Worm (Caenorhabditis elegans) whole organism, L1 larva: ENCODE data around the gene sars-2.

Source experiments
- aly-2 ChIP-seq: fragments of 150-350 bp; optimal IDR thresholded peaks from 2 replicates; lab custom pipeline; 2014; ENCODE audit warnings: missing biosample characterization, missing genetic modification characterization
- lin-13 ChIP-seq: fragments of 150-350 bp; optimal IDR thresholded peaks from 2 replicates; lab custom pipeline; 2014; ENCODE audit warnings: missing biosample characterization, missing genetic modification reagents, missing genetic modification characterization

DNA sequence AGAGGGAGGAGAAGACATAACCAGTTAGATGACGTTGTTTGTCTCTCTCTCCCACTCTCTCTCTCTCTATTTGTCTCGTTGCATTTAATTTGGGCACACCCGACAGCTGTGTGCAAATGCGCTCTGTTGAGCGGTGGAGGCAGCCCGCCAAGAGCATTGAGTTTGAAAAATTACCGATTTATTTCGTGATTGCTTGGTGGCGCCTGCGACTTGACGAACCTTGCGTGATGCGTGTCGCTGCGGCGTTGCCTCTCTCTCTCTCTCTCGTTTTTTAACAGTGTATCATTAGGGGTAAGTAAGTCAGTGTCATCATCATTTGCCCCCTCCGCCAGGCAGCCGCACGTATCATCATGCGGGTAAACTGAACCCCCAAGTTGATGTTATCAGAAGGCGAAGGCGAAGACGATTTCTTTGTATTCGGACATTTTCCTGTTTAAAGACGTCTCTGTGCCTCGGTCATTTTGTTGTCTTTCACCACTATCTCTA lies 48.7 kb downstream of the sars-2 start:
- peak; percentile 77 for TF ChIP-seq lin-13 (GFP tag; lab: Kevin White, UChicago)
- peak; percentile 37 for TF ChIP-seq aly-2 (tag; lab: Kevin White, UChicago)
